Fruit fly (Drosophila melanogaster) whole organism, pupa: ENCODE data around the gene Cwc25.

Source experiments
- CG10348 ChIP-seq: fragments of 200-800 bp; sonication (Bioruptor generic); IDR thresholded peaks from 2 replicates; pipeline ENCODE4 v1.3.6; 2022; ENCODE audit warnings: missing biosample characterization, missing genetic modification characterization
- CG12605 ChIP-seq: fragments of 200-800 bp; sonication (Bioruptor generic); IDR thresholded peaks from 2 replicates; pipeline ENCODE4 v1.3.6; 2022; ENCODE audit warnings: missing biosample characterization, missing genetic modification characterization
- CG13204 ChIP-seq: fragments of 200-800 bp; sonication (Bioruptor generic); optimal IDR thresholded peaks from 2 replicates; lab custom pipeline; 2018; ENCODE audit warnings: missing biosample characterization, mild to moderate bottlenecking, missing genetic modification characterization, moderate library complexity
- CG14655 ChIP-seq: fragments of 200-800 bp; sonication (Bioruptor generic); optimal IDR thresholded peaks from 3 replicates; lab custom pipeline; 2017; ENCODE audit warnings: mild to moderate bottlenecking, missing biosample characterization, missing genetic modification reagents, missing genetic modification characterization
- CG15710 ChIP-seq: fragments of 200-800 bp; sonication (Bioruptor generic); optimal IDR thresholded peaks from 2 replicates; lab custom pipeline; 2018; ENCODE audit warnings: missing biosample characterization, mild to moderate bottlenecking, missing genetic modification characterization, moderate library complexity
- CG17806 ChIP-seq: fragments of 200-800 bp; sonication (Bioruptor generic); optimal IDR thresholded peaks from 2 replicates; lab custom pipeline; 2018; ENCODE audit warnings: missing biosample characterization, mild to moderate bottlenecking, missing genetic modification characterization, moderate library complexity
- CG32121 ChIP-seq: fragments of 200-800 bp; sonication (Bioruptor generic); IDR thresholded peaks from 2 replicates; pipeline ENCODE4 v1.3.6; 2022; ENCODE audit warnings: missing biosample characterization, missing genetic modification characterization
- CG34367 ChIP-seq: fragments of 200-800 bp; sonication (Bioruptor generic); optimal IDR thresholded peaks from 2 replicates; lab custom pipeline; 2018; ENCODE audit warnings: missing biosample characterization, mild to moderate bottlenecking, missing genetic modification characterization
- CG4496 ChIP-seq: fragments of 200-800 bp; sonication (Bioruptor generic); IDR thresholded peaks from 3 replicates; pipeline ENCODE4 v1.3.6; 2022; ENCODE audit warnings: missing biosample characterization, missing genetic modification characterization
- CG8159 ChIP-seq: fragments of 200-800 bp; sonication (Bioruptor generic); optimal IDR thresholded peaks from 3 replicates; lab custom pipeline; 2018; ENCODE audit warnings: missing biosample characterization, mild to moderate bottlenecking, missing genetic modification characterization, moderate library complexity
- CG8301 ChIP-seq: fragments of 200-800 bp; sonication (Bioruptor generic); optimal IDR thresholded peaks from 2 replicates; lab custom pipeline; 2018; ENCODE audit warnings: missing biosample characterization, mild to moderate bottlenecking, missing genetic modification characterization
- CG9948 ChIP-seq: fragments of 200-800 bp; sonication (Bioruptor generic); optimal IDR thresholded peaks from 2 replicates; lab custom pipeline; 2018; ENCODE audit warnings: missing biosample characterization, mild to moderate bottlenecking, missing genetic modification characterization, moderate library complexity
- D1 ChIP-seq: fragments of 200-800 bp; sonication (Bioruptor generic); optimal IDR thresholded peaks from 2 replicates; lab custom pipeline; 2018; ENCODE audit warnings: missing biosample characterization, mild to moderate bottlenecking, missing genetic modification characterization, moderate library complexity
- EcR ChIP-seq: fragments of 200-800 bp; sonication (Bioruptor generic); optimal IDR thresholded peaks from 3 replicates; lab custom pipeline; 2019; ENCODE audit warnings: missing biosample characterization, missing genetic modification characterization, mild to moderate bottlenecking, moderate library complexity, missing genetic modification reagents
- Ets98B ChIP-seq: fragments of 200-800 bp; sonication (Bioruptor generic); IDR thresholded peaks from 2 replicates; pipeline ENCODE4 v1.3.6; 2022; ENCODE audit warnings: missing biosample characterization, missing genetic modification characterization
- Pif1A ChIP-seq: fragments of 200-800 bp; sonication (Bioruptor generic); optimal IDR thresholded peaks from 3 replicates; lab custom pipeline; 2016; ENCODE audit warnings: missing biosample characterization, missing genetic modification characterization
- Pif1B ChIP-seq: fragments of 200-800 bp; sonication (Bioruptor generic); optimal IDR thresholded peaks from 3 replicates; lab custom pipeline; 2016; ENCODE audit warnings: missing biosample characterization, missing genetic modification characterization
- Snoo ChIP-seq: fragments of 200-800 bp; sonication (Bioruptor generic); optimal IDR thresholded peaks from 3 replicates; lab custom pipeline; 2017; ENCODE audit warnings: missing biosample characterization, mild to moderate bottlenecking, missing genetic modification characterization, inconsistent platforms
- fd96Ca ChIP-seq: fragments of 200-800 bp; sonication (Bioruptor generic); IDR thresholded peaks from 3 replicates; pipeline ENCODE4 v1.3.6; 2022; ENCODE audit warnings: missing biosample characterization, missing genetic modification characterization
- gl ChIP-seq: fragments of 200-800 bp; sonication (Bioruptor generic); optimal IDR thresholded peaks from 2 replicates; lab custom pipeline; 2018; ENCODE audit warnings: missing biosample characterization, mild to moderate bottlenecking, missing genetic modification characterization
- rn ChIP-seq: fragments of 200-800 bp; sonication (Bioruptor generic); IDR thresholded peaks from 2 replicates; pipeline ENCODE4 v1.3.6; 2022; ENCODE audit warnings: missing biosample characterization, missing genetic modification characterization

Cwc25 gene

DNA sequence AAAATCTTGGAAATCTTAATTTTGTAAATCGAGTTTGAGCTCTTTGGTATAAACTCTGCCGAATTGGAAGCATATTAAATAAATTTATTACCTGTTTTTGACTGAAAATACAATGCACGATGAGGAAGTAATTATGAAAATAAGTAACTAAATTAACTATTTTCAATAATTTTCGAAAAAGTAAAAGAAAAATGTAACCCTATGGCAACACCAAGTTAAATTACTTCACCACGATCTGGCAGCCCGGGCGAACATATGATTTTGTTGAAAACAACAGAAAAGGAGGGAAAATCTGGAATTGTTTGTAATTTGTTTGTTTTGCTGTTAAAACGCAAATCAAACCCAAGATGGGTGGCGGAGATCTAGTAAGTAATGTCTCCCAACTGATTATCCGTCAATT is at the start of gene Cwc25, which contains the start of gene CG9961:
Cwc25 (plus strand) TSS at position 247 of the 400 bp plus-strand sequence.
CG9961 (minus strand) TSS at position 83 of the 400 bp plus-strand sequence.
- TF ChIP-seq Pif1B (GFP tag; lab: Kevin White, UChicago): no peak
- TF ChIP-seq CG8159 (tag; lab: Kevin White, UChicago): peak; percentile 20
- no peak for TF ChIP-seq Ets98B (GFP tag; lab: Robert Waterston, UW)
- no peak for TF ChIP-seq CG9948 (tag; lab: Kevin White, UChicago)
- TF ChIP-seq CG34367 (tag; lab: Kevin White, UChicago): no peak
- no peak for TF ChIP-seq Pif1A
- TF ChIP-seq, all 21 proteins: peak for 1

DNA sequence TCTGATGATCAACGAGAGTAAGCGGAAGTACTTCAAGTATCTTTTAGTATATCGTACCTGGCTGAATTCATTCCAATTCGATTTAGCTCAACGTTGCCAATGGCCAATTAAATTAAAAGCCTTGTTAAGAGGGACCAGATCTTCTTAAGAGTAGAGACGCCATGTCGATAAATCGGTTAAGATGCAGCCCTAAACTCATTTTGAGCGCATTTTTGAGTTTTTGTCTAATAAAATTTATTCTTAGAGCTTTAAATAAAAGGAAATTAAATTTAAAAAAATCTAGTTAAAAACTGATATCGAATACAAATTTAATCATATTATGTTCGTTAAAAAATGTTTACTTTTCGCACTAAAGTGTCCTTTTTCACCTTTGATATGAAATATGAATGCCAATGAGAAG is 48.6 kb upstream of the Cwc25 start, which contains the start of gene Trf5:
Trf5 (minus strand) TSS at position 101 of the 400 bp plus-strand sequence.
- TF ChIP-seq Pif1B (GFP tag; lab: Kevin White, UChicago) (no peak), CG17806 (tag; lab: Kevin White, UChicago) (no peak), CG8159 (tag; lab: Kevin White, UChicago) (no peak), CG13204 (GFP tag; lab: Kevin White, UChicago) (no peak), CG15710 (tag; lab: Kevin White, UChicago) (no peak), EcR (GFP tag; lab: Kevin White, UChicago) (no peak), Ets98B (GFP tag; lab: Robert Waterston, UW) (no peak), CG10348 (no peak), Pif1A (no peak), CG14655 (no peak), rn (GFP tag; lab: Robert Waterston, UW) (no peak), CG8301 (tag; lab: Kevin White, UChicago) (no peak), CG4496 (no peak), CG32121 (no peak), CG34367 (tag; lab: Kevin White, UChicago) (no peak), Snoo (tag; lab: Kevin White, UChicago) (no peak), D1 (no peak), CG9948 (tag; lab: Kevin White, UChicago) (no peak), fd96Ca (no peak)

DNA sequence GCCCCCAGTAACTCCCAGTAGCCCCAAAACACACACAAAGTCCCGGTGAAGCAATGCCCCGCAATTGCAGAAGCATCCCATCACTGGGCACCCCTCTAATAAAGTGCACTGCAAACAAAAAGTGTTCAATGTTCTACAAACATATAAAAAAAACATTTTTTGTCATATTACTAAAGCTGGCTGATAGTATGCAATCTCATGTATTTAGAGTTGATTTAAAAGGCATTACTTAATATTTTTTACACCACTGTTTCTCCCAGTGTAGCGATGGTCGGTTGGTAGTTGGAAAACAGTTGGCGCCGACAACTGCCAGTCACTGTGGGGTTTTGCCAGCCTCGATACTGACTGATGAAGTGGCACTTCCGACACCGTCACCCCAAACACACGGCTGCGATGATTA is 24.5 kb upstream of the Cwc25 start:
- TF ChIP-seq Ets98B (GFP tag; lab: Robert Waterston, UW) (no peak), CG8301 (tag; lab: Kevin White, UChicago) (no peak), D1 (no peak), CG32121 (no peak), Snoo (tag; lab: Kevin White, UChicago) (no peak), gl (tag; lab: Kevin White, UChicago) (no peak), CG14655 (no peak), CG12605 (no peak), CG9948 (tag; lab: Kevin White, UChicago) (no peak), CG15710 (tag; lab: Kevin White, UChicago) (peak; percentile 21), CG34367 (tag; lab: Kevin White, UChicago) (no peak), Pif1B (GFP tag; lab: Kevin White, UChicago) (no peak), Pif1A (peak; percentile 6), CG10348 (no peak), CG4496 (no peak), CG17806 (tag; lab: Kevin White, UChicago) (no peak), EcR (GFP tag; lab: Kevin White, UChicago) (no peak), rn (GFP tag; lab: Robert Waterston, UW) (no peak), fd96Ca (no peak), CG13204 (GFP tag; lab: Kevin White, UChicago) (no peak), CG8159 (tag; lab: Kevin White, UChicago) (peak; percentile 8)
- TF ChIP-seq, all 21 proteins: peak for 3

DNA sequence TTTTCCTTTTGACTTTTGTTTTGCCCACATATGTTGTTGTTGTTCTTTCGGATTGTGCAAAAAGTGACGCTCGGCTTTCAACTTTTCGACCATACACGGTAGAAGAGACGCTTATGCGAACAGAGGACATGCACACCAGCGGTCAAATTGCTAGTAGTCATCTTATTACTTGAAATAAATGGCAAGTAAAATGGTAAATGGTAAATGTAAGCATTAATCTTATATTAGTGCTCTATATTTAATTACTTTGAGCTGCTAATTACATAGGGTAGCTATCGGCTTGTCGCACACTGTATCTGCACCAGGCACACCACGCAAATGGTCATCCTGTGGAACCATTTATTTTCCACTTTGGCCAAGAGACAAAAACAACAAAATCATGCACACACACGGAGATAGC is 23.6 kb upstream of the Cwc25 start:
- peak; percentile 28 for TF ChIP-seq CG8159 (tag; lab: Kevin White, UChicago)
- peak; percentile 17 for TF ChIP-seq CG15710 (tag; lab: Kevin White, UChicago)
- TF ChIP-seq CG14655: peak; percentile 15
- TF ChIP-seq CG32121: no peak

DNA sequence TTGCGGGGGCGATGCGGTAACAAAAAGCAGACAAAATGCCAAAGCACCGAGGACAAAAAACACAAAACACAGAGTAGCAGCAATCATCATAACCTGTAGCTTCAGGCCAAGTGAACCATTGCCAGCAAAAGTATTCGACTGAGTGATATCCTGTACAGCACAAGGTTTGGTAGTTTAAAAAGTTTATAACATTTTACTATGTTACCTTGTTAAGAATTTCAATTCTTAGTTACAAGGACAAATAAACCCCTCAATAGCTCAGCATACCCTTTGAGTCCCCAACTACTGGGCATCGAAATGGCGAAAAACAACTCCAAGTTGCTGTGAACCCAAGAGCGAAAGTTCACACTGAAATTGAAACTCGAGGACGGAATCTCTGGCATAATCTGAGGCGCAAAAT is 21.8 kb upstream of the Cwc25 start:
- no peak for TF ChIP-seq Pif1B (GFP tag; lab: Kevin White, UChicago)
- TF ChIP-seq CG4496: peak; percentile 28; the same call in 1 of the 3 replicates
- TF ChIP-seq, all 21 proteins: peak for 1

DNA sequence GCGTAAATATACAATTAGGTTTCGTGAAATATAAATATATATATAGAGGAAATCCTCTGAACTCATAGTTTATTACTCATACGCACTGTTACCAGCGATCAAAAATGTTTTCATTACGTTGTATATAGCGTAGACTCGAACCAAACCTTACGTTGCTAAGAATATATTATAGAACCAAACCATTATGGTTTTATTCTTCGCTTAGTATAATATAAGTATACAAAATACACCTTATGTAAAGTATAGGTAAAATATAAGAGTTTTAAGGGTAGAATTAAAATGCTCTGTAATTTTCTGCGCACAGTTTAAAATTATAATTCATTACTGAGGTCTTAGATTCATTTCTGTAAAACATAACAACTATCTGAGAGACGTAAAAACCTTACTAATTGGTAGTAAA is 20.4 kb upstream of the Cwc25 start:
- TF ChIP-seq CG8301 (tag; lab: Kevin White, UChicago): no peak

DNA sequence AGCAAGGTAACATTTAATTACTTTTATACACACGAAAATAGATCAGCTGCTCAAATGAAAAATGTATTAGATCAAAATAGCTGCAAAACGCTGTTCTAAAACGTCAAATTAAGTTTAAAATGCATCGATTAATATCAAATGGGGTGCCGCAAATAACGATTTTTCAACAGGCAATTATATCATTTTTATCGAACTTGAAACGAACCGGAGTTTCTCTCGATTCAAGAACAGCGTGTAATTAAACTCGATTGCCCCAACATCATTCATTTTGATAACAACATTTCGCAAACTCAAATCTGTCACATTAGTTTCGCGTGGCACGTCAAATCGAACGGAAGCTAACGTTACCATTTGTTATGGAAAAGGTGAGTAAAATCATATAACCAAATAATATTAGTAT is 19.5 kb upstream of the Cwc25 start, which contains the start of gene CG31689:
CG31689 (plus strand) TSS at position 301 of the 400 bp plus-strand sequence.
- TF ChIP-seq CG10348: no peak
- TF ChIP-seq CG34367 (tag; lab: Kevin White, UChicago): no peak
- no peak for TF ChIP-seq CG13204 (GFP tag; lab: Kevin White, UChicago)
- TF ChIP-seq CG14655: no peak
- TF ChIP-seq Pif1A: no peak
- no peak for TF ChIP-seq D1
- TF ChIP-seq CG17806 (tag; lab: Kevin White, UChicago): no peak
- TF ChIP-seq Pif1B (GFP tag; lab: Kevin White, UChicago): no peak
- no peak for TF ChIP-seq EcR (GFP tag; lab: Kevin White, UChicago)
- no peak for TF ChIP-seq CG15710 (tag; lab: Kevin White, UChicago)
- no peak for TF ChIP-seq gl (tag; lab: Kevin White, UChicago)
- TF ChIP-seq Snoo (tag; lab: Kevin White, UChicago): no peak
- no peak for TF ChIP-seq CG4496
- TF ChIP-seq CG9948 (tag; lab: Kevin White, UChicago): no peak
- no peak for TF ChIP-seq CG8159 (tag; lab: Kevin White, UChicago)
- TF ChIP-seq CG12605: no peak
- TF ChIP-seq CG8301 (tag; lab: Kevin White, UChicago): no peak
- no peak for TF ChIP-seq CG32121
- no peak for TF ChIP-seq rn (GFP tag; lab: Robert Waterston, UW)
